Fruit fly (Drosophila melanogaster) whole organism, embryonic: ENCODE data around the gene RunxB.
"Not testable (repeated sequence)": the region's sequence is repeated elsewhere in the genome, so short reads cannot be mapped to it uniquely, and the experiment has no call there.

ENCODE experiments used
- Adf1 ChIP-seq: fragments of 200-800 bp; sonication (Bioruptor generic); IDR thresholded peaks from 2 replicates; pipeline ENCODE4 v1.3.6; 2022; ENCODE audit warnings: missing biosample characterization, missing genetic modification characterization
- Bgb ChIP-seq: fragments of 200-800 bp; sonication (Bioruptor generic); IDR thresholded peaks from 2 replicates; pipeline ENCODE4 v1.3.6; 2022; ENCODE audit warnings: missing biosample characterization, missing genetic modification characterization; ENCODE audit not compliant: partially characterized antibody
- CG10321 ChIP-seq: fragments of 200-800 bp; sonication (Bioruptor generic); IDR thresholded peaks from 2 replicates; pipeline ENCODE4 v1.3.6; 2022; ENCODE audit warnings: missing biosample characterization, missing genetic modification characterization
- CG10654 ChIP-seq: fragments of 200-800 bp; sonication (Bioruptor generic); optimal IDR thresholded peaks from 2 replicates; lab custom pipeline; 2016; ENCODE audit warnings: missing biosample characterization, missing genetic modification characterization
- CG11085 ChIP-seq: fragments of 200-800 bp; sonication (Bioruptor generic); IDR thresholded peaks from 2 replicates; pipeline ENCODE4 v1.3.6; 2022; ENCODE audit warnings: missing biosample characterization, missing genetic modification characterization
- CG15269 ChIP-seq: fragments of 200-800 bp; sonication (Bioruptor generic); optimal IDR thresholded peaks from 2 replicates; lab custom pipeline; 2018; ENCODE audit warnings: missing biosample characterization, mild to moderate bottlenecking, missing genetic modification characterization, moderate library complexity
- CG17912 ChIP-seq: fragments of 200-800 bp; sonication (Bioruptor generic); optimal IDR thresholded peaks from 2 replicates; lab custom pipeline; 2018; ENCODE audit warnings: missing biosample characterization, mild to moderate bottlenecking, missing genetic modification characterization
- CG1832 ChIP-seq: fragments of 200-800 bp; sonication (Bioruptor generic); optimal IDR thresholded peaks from 2 replicates; lab custom pipeline; 2017; ENCODE audit warnings: missing biosample characterization, mild to moderate bottlenecking, missing genetic modification characterization, inconsistent platforms
- CG4328 ChIP-seq: fragments of 200-800 bp; sonication (Bioruptor generic); optimal IDR thresholded peaks from 3 replicates; lab custom pipeline; 2017; ENCODE audit warnings: missing biosample characterization, missing genetic modification reagents, missing genetic modification characterization
- CTCF ChIP-seq: fragments of 200-800 bp; sonication (Bioruptor generic); optimal IDR thresholded peaks from 2 replicates; lab custom pipeline; 2017; ENCODE audit warnings: missing biosample characterization, mild to moderate bottlenecking, missing genetic modification characterization, moderate library complexity
- Deaf1 ChIP-seq: fragments of 200-800 bp; optimal IDR thresholded peaks from 3 replicates; lab custom pipeline; 2019; ENCODE audit warnings: missing biosample characterization, mild to moderate bottlenecking, missing genetic modification characterization, moderate library complexity
- GATAe ChIP-seq: fragments of 200-800 bp; sonication (Bioruptor generic); conservative IDR thresholded peaks from 2 replicates; pipeline ENCODE4 v1.3.6; 2022; ENCODE audit warnings: missing biosample characterization, missing genetic modification characterization
- Hsf ChIP-seq: fragments of 200-800 bp; sonication (Bioruptor generic); optimal IDR thresholded peaks from 3 replicates; lab custom pipeline; 2016; ENCODE audit warnings: missing biosample characterization, missing genetic modification characterization
- Nf-YB ChIP-seq: fragments of 200-800 bp; sonication (Bioruptor generic); optimal IDR thresholded peaks from 3 replicates; lab custom pipeline; 2019; ENCODE audit warnings: missing biosample characterization, mild to moderate bottlenecking, missing genetic modification characterization, moderate library complexity
- Nf-YC ChIP-seq: fragments of 200-800 bp; optimal IDR thresholded peaks from 3 replicates; lab custom pipeline; 2019; ENCODE audit warnings: missing biosample characterization, mild to moderate bottlenecking, missing genetic modification characterization, moderate library complexity
- NfI ChIP-seq: fragments of 200-800 bp; sonication (Bioruptor generic); optimal IDR thresholded peaks from 3 replicates; lab custom pipeline; 2018; ENCODE audit warnings: missing biosample characterization, mild to moderate bottlenecking, missing genetic modification characterization, moderate library complexity
- YL-1 ChIP-seq: fragments of 200-800 bp; sonication (Bioruptor generic); optimal IDR thresholded peaks from 3 replicates; lab custom pipeline; 2017; ENCODE audit warnings: missing biosample characterization, mild to moderate bottlenecking, missing genetic modification characterization
- abd-A ChIP-seq: fragments of 200-800 bp; sonication (Bioruptor generic); optimal IDR thresholded peaks from 3 replicates; lab custom pipeline; 2019; ENCODE audit warnings: missing biosample characterization, mild to moderate bottlenecking, missing genetic modification characterization, moderate library complexity
- cg ChIP-seq: fragments of 200-800 bp; sonication (Bioruptor generic); optimal IDR thresholded peaks from 3 replicates; lab custom pipeline; 2019; ENCODE audit warnings: missing biosample characterization, mild to moderate bottlenecking, missing genetic modification characterization, moderate library complexity
- chif ChIP-seq, 2 experiments: fragments of 200-800 bp; sonication (Bioruptor generic); optimal IDR thresholded peaks; 3 replicates each; lab custom pipeline; 2016; ENCODE audit warnings: missing biosample characterization in 2 of 2, missing genetic modification characterization in 2 of 2
- crol ChIP-seq: fragments of 200-800 bp; sonication (Bioruptor generic); IDR thresholded peaks from 2 replicates; pipeline ENCODE4 v1.3.6; 2022; ENCODE audit warnings: missing biosample characterization, missing genetic modification characterization
- ewg ChIP-seq: fragments of 200-800 bp; sonication (Bioruptor generic); optimal IDR thresholded peaks from 3 replicates; lab custom pipeline; 2017; ENCODE audit warnings: mild to moderate bottlenecking, missing biosample characterization, missing genetic modification reagents, missing genetic modification characterization
- nerfin-1 ChIP-seq: fragments of 200-800 bp; sonication (Bioruptor generic); optimal IDR thresholded peaks from 3 replicates; lab custom pipeline; 2019; ENCODE audit warnings: missing biosample characterization, mild to moderate bottlenecking, missing genetic modification characterization, moderate library complexity
- pros ChIP-seq: fragments of 200-800 bp; sonication (Bioruptor generic); optimal IDR thresholded peaks from 3 replicates; lab custom pipeline; 2019; ENCODE audit warnings: missing biosample characterization, mild to moderate bottlenecking, missing genetic modification characterization, moderate library complexity
- run ChIP-seq: fragments of 200-800 bp; sonication (Bioruptor generic); optimal IDR thresholded peaks from 3 replicates; lab custom pipeline; 2018; ENCODE audit warnings: missing biosample characterization, mild to moderate bottlenecking, missing genetic modification characterization
- seq ChIP-seq: fragments of 200-800 bp; sonication (Bioruptor generic); IDR thresholded peaks from 2 replicates; pipeline ENCODE4 v1.3.6; 2022; ENCODE audit warnings: missing biosample characterization, missing genetic modification characterization
- tgo ChIP-seq: fragments of 200-800 bp; sonication (Bioruptor generic); IDR thresholded peaks from 3 replicates; pipeline ENCODE4 v1.3.6; 2022; ENCODE audit warnings: missing biosample characterization, missing genetic modification characterization
- z ChIP-seq: fragments of 200-800 bp; sonication (Bioruptor generic); IDR thresholded peaks from 3 replicates; pipeline ENCODE4 v1.3.6; 2022; ENCODE audit warnings: missing biosample characterization, missing genetic modification characterization

RunxB gene

dm6 chrX:20536112-20536511 is 2.2 kb upstream of the RunxB start (continued):
- peak; percentile 67 for TF ChIP-seq cg (GFP tag; lab: Kevin White, UChicago)

- TF ChIP-seq ewg (GFP tag; lab: Kevin White, UChicago): peak; percentile 45
- TF ChIP-seq Bgb (GFP tag; lab: Robert Waterston, UW): peak; percentile 22; the same call in 1 of the 2 replicates
- TF ChIP-seq CG11085 (GFP tag; lab: Robert Waterston, UW): no peak
- peak; percentile 49 for TF ChIP-seq Deaf1 (tag; lab: Kevin White, UChicago)
- peak; percentile 52; the same call in 1 of the 2 replicates for TF ChIP-seq Adf1 (GFP tag; lab: Robert Waterston, UW)
- TF ChIP-seq crol: peak; percentile 78
- TF ChIP-seq nerfin-1 (tag; lab: Kevin White, UChicago): no peak
- no peak for TF ChIP-seq CG4328 (GFP tag; lab: Kevin White, UChicago)
- TF ChIP-seq CG15269 (tag; lab: Kevin White, UChicago): no peak
- TF ChIP-seq z (GFP tag; lab: Robert Waterston, UW): peak; percentile 95
- TF ChIP-seq Nf-YB: peak; percentile 87
- TF ChIP-seq cg (GFP tag; lab: Kevin White, UChicago): peak; percentile 13
- TF ChIP-seq NfI: no peak
- peak; percentile 86 for TF ChIP-seq Nf-YC
- no peak for TF ChIP-seq GATAe (GFP tag; lab: Robert Waterston, UW)
- TF ChIP-seq CG17912: no peak
Observed at dm6 chrX:20559582-20559981, 21.3 kb downstream of the RunxB start.

- TF ChIP-seq Adf1 (GFP tag; lab: Robert Waterston, UW); pros (GFP tag; lab: Kevin White, UChicago); chif (GFP tag; optimal IDR thresholded peaks at IDR 0.05; lab: Kevin White, UChicago): not testable (repeated sequence)
- TF ChIP-seq, all 482 proteins: peak for 0; not testable (repeated sequence) for 482
Observed at dm6 chrX:20573982-20574381, 35.7 kb downstream of the RunxB start, which contains the start of gene CG42580. Gene CG42580, plus strand, starts transcription at chrX:20574282.

- peak; percentile 97 for TF ChIP-seq Nf-YC
- TF ChIP-seq tgo (GFP tag; lab: Robert Waterston, UW): no peak
- TF ChIP-seq pros (GFP tag; lab: Kevin White, UChicago): peak; percentile 60
- peak; percentile 52 for TF ChIP-seq ewg (GFP tag; lab: Kevin White, UChicago)
- no peak for TF ChIP-seq CG10654
- peak; percentile 44 for TF ChIP-seq cg (GFP tag; lab: Kevin White, UChicago)
- TF ChIP-seq abd-A (tag; lab: Kevin White, UChicago): peak; percentile 74
- peak; percentile 91 for TF ChIP-seq seq (GFP tag; lab: Robert Waterston, UW)
- TF ChIP-seq CG10321 (GFP tag; lab: Robert Waterston, UW): peak; percentile 38; the same call in 1 of the 2 replicates
- peak; percentile 70 for TF ChIP-seq CTCF (GFP tag; lab: Kevin White, UChicago)
- TF ChIP-seq Deaf1 (tag; lab: Kevin White, UChicago): peak; percentile 32
- TF ChIP-seq run (tag; lab: Kevin White, UChicago): peak; percentile 64
- TF ChIP-seq CG1832 (GFP tag; lab: Kevin White, UChicago): peak; percentile 75
- TF ChIP-seq Nf-YB: peak; percentile 97
- TF ChIP-seq YL-1: no peak
Observed at dm6 chrX:20582821-20583607, 44.7 kb downstream of the RunxB start.

dm6 chrX:20612979-20613378 is 74.7 kb downstream of the RunxB start:
- TF ChIP-seq Hsf (GFP tag; lab: Kevin White, UChicago) (no peak), z (GFP tag; lab: Robert Waterston, UW) (peak; percentile 87)
